Fruit fly (Drosophila melanogaster): ENCODE results near the gene exex.

The exex gene

dm6 chr3L:7996364-7996763 is 48.4 kb downstream of the exex start (continued):
- TF ChIP-seq ap (GFP tag; IDR thresholded peaks at IDR 0.05) (no peak), CG5953 (GFP tag; IDR thresholded peaks at IDR 0.05) (no peak), Fer1 (GFP tag; optimal IDR thresholded peaks at IDR 0.05) (no peak), CG3726 (GFP tag; IDR thresholded peaks at IDR 0.05) (no peak), CG10209 (GFP tag; optimal IDR thresholded peaks at IDR 0.05) (peak; percentile 21), Mad (GFP tag; optimal IDR thresholded peaks at IDR 0.05) (no peak), Sin3A (optimal IDR thresholded peaks at IDR 0.05) (no peak), CG4424 (GFP tag; optimal IDR thresholded peaks at IDR 0.05) (no peak), al (GFP tag; IDR thresholded peaks at IDR 0.05) (no peak), CG4707 (GFP tag; optimal IDR thresholded peaks at IDR 0.05) (peak; percentile 33), CG18764 (GFP tag; optimal IDR thresholded peaks at IDR 0.05) (no peak), CG8924 (tag; optimal IDR thresholded peaks at IDR 0.05) (no peak), CG16815 (GFP tag; optimal IDR thresholded peaks at IDR 0.05) (no peak), CG15514 (GFP tag; optimal IDR thresholded peaks at IDR 0.05) (peak; percentile 2), corto (GFP tag; optimal IDR thresholded peaks at IDR 0.05) (no peak), CG17385 (GFP tag; optimal IDR thresholded peaks at IDR 0.05) (no peak), CG1647 (GFP tag; optimal IDR thresholded peaks at IDR 0.05) (no peak), aop (GFP tag; IDR thresholded peaks at IDR 0.05) (no peak), dmrt99B (tag; optimal IDR thresholded peaks at IDR 0.05) (peak; percentile 5), sisA (GFP tag; IDR thresholded peaks at IDR 0.05) (no peak), tx (GFP tag; optimal IDR thresholded peaks at IDR 0.05) (no peak), Nf-YB (GFP tag; optimal IDR thresholded peaks at IDR 0.05) (peak; percentile 19), D19A (tag; optimal IDR thresholded peaks at IDR 0.05) (no peak), E2f1 (GFP tag; IDR thresholded peaks at IDR 0.05) (no peak), CG33213 (GFP tag; optimal IDR thresholded peaks at IDR 0.05) (no peak), nerfin-2 (GFP tag; IDR thresholded peaks at IDR 0.05; ENCODE audit: partially characterized antibody) (no peak), CG10274 (GFP tag; optimal IDR thresholded peaks at IDR 0.05) (no peak), CG3847 (GFP tag; IDR thresholded peaks at IDR 0.05) (no peak), CG9437 (GFP tag; optimal IDR thresholded peaks at IDR 0.05) (no peak), CG5245 (GFP tag; optimal IDR thresholded peaks at IDR 0.05) (no peak), Dll (GFP tag; IDR thresholded peaks at IDR 0.05; ENCODE audit: partially characterized antibody) (no peak), shn (GFP tag; optimal IDR thresholded peaks at IDR 0.05) (no peak), nmo (GFP tag; optimal IDR thresholded peaks at IDR 0.05) (peak; percentile 15), CG4404 (GFP tag; IDR thresholded peaks at IDR 0.05) (no peak), CG1024 (GFP tag; IDR thresholded peaks at IDR 0.05) (no peak), CG18599 (GFP tag; optimal IDR thresholded peaks at IDR 0.05) (peak; percentile 49), sens (GFP tag) (peak; percentile 41), Hr51 (GFP tag; optimal IDR thresholded peaks at IDR 0.05) (no peak), Rfx (GFP tag; IDR thresholded peaks at IDR 0.05) (no peak), Mes4 (GFP tag; optimal IDR thresholded peaks at IDR 0.05) (no peak), vfl (GFP tag; optimal IDR thresholded peaks at IDR 0.05) (no peak), CG1602 (GFP tag; optimal IDR thresholded peaks at IDR 0.05) (no peak), H15 (GFP tag; IDR thresholded peaks at IDR 0.05) (no peak), CG2120 (GFP tag; optimal IDR thresholded peaks at IDR 0.05) (no peak), CG32532 (GFP tag; IDR thresholded peaks at IDR 0.05) (no peak), gt (GFP tag; IDR thresholded peaks at IDR 0.05) (no peak), Fer2 (tag; optimal IDR thresholded peaks at IDR 0.05) (no peak), Xrp1 (GFP tag; IDR thresholded peaks at IDR 0.05) (peak; percentile 43), sna (GFP tag; IDR thresholded peaks at IDR 0.05; ENCODE audit: partially characterized antibody) (no peak), CG12659 (GFP tag; optimal IDR thresholded peaks at IDR 0.05) (peak; percentile 11), pnt (GFP tag; optimal IDR thresholded peaks at IDR 0.05) (no peak), CG11560 (tag; IDR thresholded peaks at IDR 0.05) (no peak), repo (GFP tag; optimal IDR thresholded peaks at IDR 0.05) (no peak)

Data from whole organism, embryonic.